Fruit fly (Drosophila melanogaster): Measurements from ENCODE around the gene cact.

Gene cact

dm6 chr2L:16350742-16351568 is 24.9 kb upstream of the cact start (continued):
- peak; percentile 98 for TF ChIP-seq peb (GFP tag; IDR thresholded peaks at IDR 0.05)
- peak; percentile 99 for TF ChIP-seq ATbp (GFP tag; optimal IDR thresholded peaks at IDR 0.05)
- peak; percentile 99 for TF ChIP-seq HmgZ (tag; optimal IDR thresholded peaks at IDR 0.05)
- TF ChIP-seq CG1529 (GFP tag; optimal IDR thresholded peaks at IDR 0.05): peak; percentile 99
- TF ChIP-seq Side (GFP tag; optimal IDR thresholded peaks at IDR 0.05): peak; percentile 99
- peak; percentile 98 for TF ChIP-seq CG4328 (GFP tag; optimal IDR thresholded peaks at IDR 0.05)
- TF ChIP-seq dmrt99B (tag; optimal IDR thresholded peaks at IDR 0.05): peak; percentile 100
- no peak for TF ChIP-seq CG2129 (GFP tag; IDR thresholded peaks at IDR 0.05; ENCODE audit: partially characterized antibody)
- TF ChIP-seq CG14050 (GFP tag; IDR thresholded peaks at IDR 0.05): peak; percentile 99
- peak; percentile 97 for TF ChIP-seq tx (GFP tag; optimal IDR thresholded peaks at IDR 0.05)
- TF ChIP-seq CG4707 (GFP tag; optimal IDR thresholded peaks at IDR 0.05): peak; percentile 97
- peak; percentile 97 for TF ChIP-seq toy (GFP tag; IDR thresholded peaks at IDR 0.05)
- no peak for TF ChIP-seq HLH4C (GFP tag; IDR thresholded peaks at IDR 0.05; ENCODE audit: partially characterized antibody)
- TF ChIP-seq CG6765 (GFP tag; optimal IDR thresholded peaks at IDR 0.05): peak; percentile 99
- peak; percentile 100 for TF ChIP-seq CG18599 (GFP tag; optimal IDR thresholded peaks at IDR 0.05)
- TF ChIP-seq Med (GFP tag): peak; percentile 100
- TF ChIP-seq Atf-2 (GFP tag; optimal IDR thresholded peaks at IDR 0.05): peak; percentile 98
- peak; percentile 98 for TF ChIP-seq croc (GFP tag; conservative IDR thresholded peaks at IDR 0.05)
- TF ChIP-seq maf-S (GFP tag; optimal IDR thresholded peaks at IDR 0.05): peak; percentile 96
- TF ChIP-seq aop (GFP tag; IDR thresholded peaks at IDR 0.05): peak; percentile 95
- TF ChIP-seq Hr3 (GFP tag; optimal IDR thresholded peaks at IDR 0.05): peak; percentile 98
- peak; percentile 97 to 99 for TF ChIP-seq bsh (GFP tag; optimal IDR thresholded peaks at IDR 0.05)
- peak; percentile 97 for TF ChIP-seq CG15696 (tag; optimal IDR thresholded peaks at IDR 0.05)
- TF ChIP-seq CG31441 (GFP tag; IDR thresholded peaks at IDR 0.05): peak; percentile 96
- peak; percentile 97 for TF ChIP-seq CG30431 (GFP tag; optimal IDR thresholded peaks at IDR 0.05)
- peak; percentile 98 for TF ChIP-seq CG11723 (GFP tag; optimal IDR thresholded peaks at IDR 0.05)
- TF ChIP-seq CkIIα-i1 (GFP tag; IDR thresholded peaks at IDR 0.05): peak; percentile 93
- no peak for TF ChIP-seq h (optimal IDR thresholded peaks at IDR 0.05)
- TF ChIP-seq rib (GFP tag; IDR thresholded peaks at IDR 0.05): peak; percentile 99
- TF ChIP-seq Dek (tag; optimal IDR thresholded peaks at IDR 0.05): peak; percentile 99
- TF ChIP-seq CG4404 (GFP tag; IDR thresholded peaks at IDR 0.05): peak; percentile 96
- peak; percentile 97 for TF ChIP-seq trh (GFP tag; optimal IDR thresholded peaks at IDR 0.05)
- TF ChIP-seq mld (GFP tag; IDR thresholded peaks at IDR 0.05; ENCODE audit: partially characterized antibody): no peak
- peak; percentile 98 for TF ChIP-seq B-H1 (GFP tag; IDR thresholded peaks at IDR 0.05)
- no peak for TF ChIP-seq lov (optimal IDR thresholded peaks at IDR 0.05)
- peak; percentile 98 for TF ChIP-seq lov (GFP tag; IDR thresholded peaks at IDR 0.05)
- no peak for TF ChIP-seq bbx (GFP tag; IDR thresholded peaks at IDR 0.05; ENCODE audit: partially characterized antibody)
- TF ChIP-seq Atf3 (GFP tag; optimal IDR thresholded peaks at IDR 0.05): peak; percentile 95
- TF ChIP-seq CG10462 (GFP tag; optimal IDR thresholded peaks at IDR 0.05): peak; percentile 98
- peak; percentile 95 for TF ChIP-seq Lhr (GFP tag; optimal IDR thresholded peaks at IDR 0.05)
- TF ChIP-seq z (GFP tag; IDR thresholded peaks at IDR 0.05): peak; percentile 84
- peak; percentile 99 for TF ChIP-seq CG6854 (GFP tag; optimal IDR thresholded peaks at IDR 0.05)
- TF ChIP-seq twi (tag; optimal IDR thresholded peaks at IDR 0.05): peak; percentile 97
- TF ChIP-seq CG3281 (GFP tag; optimal IDR thresholded peaks at IDR 0.05): peak; percentile 99
- peak; percentile 99 for TF ChIP-seq az2 (GFP tag; optimal IDR thresholded peaks at IDR 0.05)
- TF ChIP-seq CG16863 (GFP tag; optimal IDR thresholded peaks at IDR 0.05): peak; percentile 98
- TF ChIP-seq CG7786 (GFP tag; optimal IDR thresholded peaks at IDR 0.05): peak; percentile 97
- TF ChIP-seq crp (GFP tag; optimal IDR thresholded peaks at IDR 0.05): peak in 1 of 2 experiments; percentile 73
- peak; percentile 98 for TF ChIP-seq klu (GFP tag; IDR thresholded peaks at IDR 0.05)

Data from whole organism, embryonic.